Worm (Caenorhabditis elegans): ENCODE results near the gene C17C3.5.

Gene C17C3.5

ce11 chrII:5511417-5512353 is 39.9 kb upstream of the C17C3.5 start (continued):
- TF ChIP-seq unc-86 (tag; optimal IDR thresholded peaks at IDR 0.05), result peak; percentile 34
- TF ChIP-seq nhr-237 (tag; optimal IDR thresholded peaks at IDR 0.05), result no peak
- peak; percentile 17 for TF ChIP-seq snu-23 (GFP tag; optimal IDR thresholded peaks at IDR 0.05)
- no peak for TF ChIP-seq skn-1 (tag; optimal IDR thresholded peaks at IDR 0.05)
- TF ChIP-seq dpl-1 (GFP tag; optimal IDR thresholded peaks at IDR 0.05), result peak in 1 of 3 experiments; percentile 39
- TF ChIP-seq mep-1 (tag; optimal IDR thresholded peaks at IDR 0.05), result peak; percentile 15
- TF ChIP-seq efl-3 (GFP tag; optimal IDR thresholded peaks at IDR 0.05), result no peak
- no peak for TF ChIP-seq zag-1 (tag; optimal IDR thresholded peaks at IDR 0.05)
- no peak for TF ChIP-seq ces-1 (GFP tag; optimal IDR thresholded peaks at IDR 0.05)
- peak; percentile 55 for TF ChIP-seq dsc-1 (tag; optimal IDR thresholded peaks at IDR 0.05)
- TF ChIP-seq nhr-19 (GFP tag; conservative IDR thresholded peaks at IDR 0.05), result no peak; the same call in 1 of the 2 replicates
- TF ChIP-seq ceh-82 (tag; optimal IDR thresholded peaks at IDR 0.05), result peak in 1 of 3 experiments; percentile 5
- TF ChIP-seq pax-3 (tag; optimal IDR thresholded peaks at IDR 0.05), result no peak
- TF ChIP-seq alr-1 (tag; optimal IDR thresholded peaks at IDR 0.05; ENCODE audit: borderline replicate concordance), result no peak
- no peak for TF ChIP-seq sptf-1 (tag; optimal IDR thresholded peaks at IDR 0.05)
- no peak for TF ChIP-seq nhr-77 (tag; optimal IDR thresholded peaks at IDR 0.05)
- TF ChIP-seq elt-3 (tag; optimal IDR thresholded peaks at IDR 0.05), result no peak
- no peak for TF ChIP-seq mdl-1 (tag; optimal IDR thresholded peaks at IDR 0.05)
- peak; percentile 37 to 40 for TF ChIP-seq efl-1 (optimal IDR thresholded peaks at IDR 0.05)
- TF ChIP-seq efl-1 (GFP tag; optimal IDR thresholded peaks at IDR 0.05 in 1 of 2), result peak; percentile 32 to 82
- no peak for TF ChIP-seq tlp-1 (tag; optimal IDR thresholded peaks at IDR 0.05)
- TF ChIP-seq nhr-11 (tag; optimal IDR thresholded peaks at IDR 0.05), result no peak
- TF ChIP-seq vab-15 (tag; optimal IDR thresholded peaks at IDR 0.05), result no peak
- TF ChIP-seq lin-13 (GFP tag; optimal IDR thresholded peaks at IDR 0.05), result no peak
- TF ChIP-seq pag-3 (tag; optimal IDR thresholded peaks at IDR 0.05; ENCODE audit: borderline replicate concordance, insufficient read depth), result no peak
- TF ChIP-seq pqm-1 (tag; optimal IDR thresholded peaks at IDR 0.05), result no peak
- TF ChIP-seq ama-1 (optimal IDR thresholded peaks at IDR 0.05), result no peak
- no peak for TF ChIP-seq sox-4 (tag; optimal IDR thresholded peaks at IDR 0.05)
- no peak for TF ChIP-seq sup-37 (GFP tag; optimal IDR thresholded peaks at IDR 0.05)
- TF ChIP-seq egl-27 (tag; optimal IDR thresholded peaks at IDR 0.05), result no peak
- no peak for TF ChIP-seq C16A3.4 (tag; optimal IDR thresholded peaks at IDR 0.05)
- TF ChIP-seq mab-9 (GFP tag; IDR thresholded peaks at IDR 0.05), result no peak
- peak; percentile 40 for TF ChIP-seq C04F5.9 (tag; optimal IDR thresholded peaks at IDR 0.05)
- TF ChIP-seq xbp-1 (tag; optimal IDR thresholded peaks at IDR 0.05), result peak; percentile 1

DNA sequence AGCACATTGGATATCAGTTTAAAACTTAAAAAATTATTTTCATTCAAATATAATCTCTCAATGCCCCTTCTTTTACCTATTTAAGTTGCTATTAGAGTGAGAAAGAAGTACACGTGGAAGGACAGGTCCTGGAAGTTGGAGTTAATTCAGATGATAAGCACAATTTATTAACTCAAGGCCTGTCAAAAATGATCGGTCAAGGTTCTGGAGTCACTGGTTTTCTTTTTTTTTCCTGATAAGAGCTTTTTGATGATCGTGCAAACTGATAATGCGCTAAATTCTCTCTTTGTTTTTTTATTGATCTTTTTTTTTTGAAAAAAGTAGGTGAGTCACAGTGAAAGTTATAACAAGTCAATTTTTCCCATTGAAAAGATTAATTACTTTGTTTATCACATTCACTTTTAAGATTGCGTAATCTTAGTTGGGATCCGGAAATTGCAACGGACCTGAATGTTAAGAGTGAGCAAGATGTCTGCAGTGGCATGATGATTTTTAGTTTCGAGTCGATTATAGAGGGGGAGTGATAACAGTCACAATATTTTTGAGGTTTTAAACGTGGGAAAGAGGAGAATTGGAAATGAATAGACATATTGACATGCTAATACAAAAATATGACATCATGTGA is 39.0 kb upstream of the C17C3.5 start:
- peak in 1 of 2 experiments; percentile 35 for TF ChIP-seq lin-35 (GFP tag; optimal IDR thresholded peaks at IDR 0.05)
- TF ChIP-seq elt-2 (tag; optimal IDR thresholded peaks at IDR 0.05), result peak; percentile 99
- TF ChIP-seq lin-15B (tag; optimal IDR thresholded peaks at IDR 0.05), result no peak
- no peak for TF ChIP-seq efl-1 (optimal IDR thresholded peaks at IDR 0.05)
- TF ChIP-seq efl-1 (GFP tag; optimal IDR thresholded peaks at IDR 0.05 in 1 of 2), result peak in 1 of 2 experiments; percentile 74
- peak; percentile 19 for TF ChIP-seq pqm-1 (tag; optimal IDR thresholded peaks at IDR 0.05)

DNA sequence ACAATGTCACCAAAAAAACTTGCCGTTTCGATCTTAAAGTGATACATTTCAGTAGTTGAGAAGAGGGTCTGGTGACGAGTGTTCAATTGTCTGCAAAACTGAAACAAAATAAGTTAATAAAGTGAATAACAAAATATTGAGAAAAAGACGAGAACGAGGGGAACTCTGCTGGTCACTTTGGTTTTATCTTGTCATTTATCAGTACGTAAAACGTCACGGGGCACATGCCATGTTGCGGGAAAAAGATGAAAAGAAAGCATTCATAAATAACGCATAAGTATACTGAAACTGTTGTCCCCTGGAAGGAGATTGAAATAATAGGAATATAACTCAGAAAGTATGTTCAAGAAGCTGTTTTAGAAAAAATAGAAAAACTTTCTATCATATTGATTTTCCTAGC is 36.8 kb upstream of the C17C3.5 start, which contains the start of gene sahd-1:
TSS of gene sahd-1 (minus strand) at position 100 of the 400 bp plus-strand sequence.
- peak; percentile 53 for TF ChIP-seq elt-2 (tag; optimal IDR thresholded peaks at IDR 0.05)
- TF ChIP-seq swsn-7 (tag; optimal IDR thresholded peaks at IDR 0.05), result no peak

All from whole organism, L1 larva.